Worm (Caenorhabditis elegans) whole organism, mixed stage, embryonic: ENCODE measurements around the gene R102.10.

Experiments used
- M03D4.4 ChIP-seq: sonication (generic microtip); optimal IDR thresholded peaks from 2 replicates; lab custom pipeline; 2017; ENCODE audit warnings: mild to moderate bottlenecking, missing genetic modification characterization, missing compliant biosample characterization
- bed-3 ChIP-seq: fragments of 200-800 bp; sonication (Bioruptor generic); optimal IDR thresholded peaks from 3 replicates; lab custom pipeline; 2018; ENCODE audit warnings: mild to moderate bottlenecking, missing genetic modification characterization, moderate library complexity, missing compliant biosample characterization
- nhr-76 ChIP-seq: sonication (generic microtip); optimal IDR thresholded peaks from 2 replicates; lab custom pipeline; 2017; ENCODE audit warnings: missing biosample characterization, missing genetic modification characterization

DNA sequence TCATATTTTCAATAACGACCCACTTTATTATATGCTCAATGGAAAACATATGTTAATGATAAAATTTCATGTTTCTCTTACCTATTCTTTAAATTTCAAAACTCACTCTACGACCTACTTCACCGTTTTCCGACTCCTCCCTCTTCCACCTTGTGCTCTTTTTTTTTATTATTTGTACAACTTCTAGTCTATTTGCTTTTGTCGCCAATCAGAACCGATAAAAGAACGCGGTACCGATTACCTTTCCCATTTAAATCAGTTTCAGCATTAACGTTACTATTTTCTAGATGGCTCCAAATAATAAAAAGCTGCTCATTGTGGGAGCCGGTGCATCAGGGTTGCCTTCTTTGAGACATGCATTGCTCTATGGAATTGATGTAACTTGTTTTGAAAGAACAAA, 43.5 kb upstream of the R102.10 start, which contains the start of gene fmo-1:
- TF ChIP-seq M03D4.4 (tag; lab: Kevin White, UChicago) (no peak), nhr-76 (no peak), bed-3 (no peak)
